Worm (Caenorhabditis elegans) whole organism, L4 larva: ENCODE data around the gene nspg-10.

Source experiments
- D1046.2 ChIP-seq: fragments of 200-800 bp; sonication (Bioruptor generic); IDR thresholded peaks from 2 replicates; pipeline ENCODE4 v1.3.6; 2022; ENCODE audit warnings: missing genetic modification characterization, missing compliant biosample characterization
- F49E8.2 ChIP-seq: sonication (generic microtip); optimal IDR thresholded peaks from 2 replicates; lab custom pipeline; 2016; ENCODE audit warnings: missing compliant biosample characterization, mild to moderate bottlenecking, missing genetic modification characterization, borderline replicate concordance
- T20F7.1 ChIP-seq: fragments of 200-800 bp; sonication (Bioruptor generic); optimal IDR thresholded peaks from 2 replicates; lab custom pipeline; 2018; ENCODE audit warnings: mild to moderate bottlenecking, missing genetic modification characterization, missing compliant biosample characterization
- Y48G9A.11 ChIP-seq: fragments of 200-800 bp; sonication (Bioruptor generic); IDR thresholded peaks from 2 replicates; pipeline ENCODE4 v1.3.6; 2022; ENCODE audit warnings: missing genetic modification reagents, missing genetic modification characterization, missing compliant biosample characterization
- Y75B8A.6 ChIP-seq: fragments of 200-800 bp; sonication (Bioruptor generic); IDR thresholded peaks from 2 replicates; pipeline ENCODE4 v1.3.6; 2022; ENCODE audit warnings: missing genetic modification reagents, missing genetic modification characterization, missing compliant biosample characterization
- ZK337.2 ChIP-seq: fragments of 200-800 bp; sonication (Bioruptor generic); IDR thresholded peaks from 2 replicates; pipeline ENCODE4 v1.3.6; 2022; ENCODE audit warnings: missing genetic modification reagents, missing genetic modification characterization, missing compliant biosample characterization
- aha-1 ChIP-seq: fragments of 150-350 bp; peaks from one replicate; lab custom pipeline; 2014; ENCODE audit warnings: missing biosample characterization, missing genetic modification characterization
- ama-1 ChIP-seq: fragments of 150-350 bp; optimal IDR thresholded peaks from 2 replicates; lab custom pipeline; 2014; ENCODE audit warnings: inconsistent platforms, mixed read lengths
- arid-1 ChIP-seq: fragments of 200-800 bp; sonication (Bioruptor generic); conservative IDR thresholded peaks from 2 replicates; pipeline ENCODE4 v1.3.6; 2022; ENCODE audit warnings: missing genetic modification reagents, missing genetic modification characterization, missing compliant biosample characterization
- ceh-62 ChIP-seq: sonication (generic microtip); optimal IDR thresholded peaks from 2 replicates; lab custom pipeline; 2017; ENCODE audit warnings: missing biosample characterization, missing genetic modification characterization
- daf-19 ChIP-seq: fragments of 200-800 bp; sonication (Bioruptor generic); conservative IDR thresholded peaks from 2 replicates; pipeline ENCODE4 v1.3.6; 2022; ENCODE audit warnings: missing genetic modification characterization, missing compliant biosample characterization
- daf-8 ChIP-seq: fragments of 200-800 bp; sonication (Bioruptor generic); IDR thresholded peaks from 2 replicates; pipeline ENCODE4 v1.3.6; 2022; ENCODE audit warnings: missing genetic modification characterization, missing compliant biosample characterization
- dmd-8 ChIP-seq: fragments of 200-800 bp; sonication (Bioruptor generic); IDR thresholded peaks from 2 replicates; pipeline ENCODE4 v1.3.6; 2022; ENCODE audit warnings: missing genetic modification characterization, missing compliant biosample characterization
- egl-43 ChIP-seq: fragments of 200-800 bp; sonication (Bioruptor generic); IDR thresholded peaks from 2 replicates; pipeline ENCODE4 v1.3.6; 2022; ENCODE audit warnings: missing genetic modification reagents, missing genetic modification characterization, missing compliant biosample characterization
- fkh-10 ChIP-seq: fragments of 150-350 bp; optimal IDR thresholded peaks from 2 replicates; lab custom pipeline; 2014; ENCODE audit warnings: missing biosample characterization, missing genetic modification reagents, missing genetic modification characterization
- hif-1 ChIP-seq, 2 experiments: sonication (generic microtip); optimal IDR thresholded peaks; 2 replicates each; lab custom pipeline; 2016 to 2017; ENCODE audit warnings: missing compliant biosample characterization in 2 of 2, missing genetic modification characterization in 2 of 2, missing genetic modification reagents in 2 of 2, missing genotype in 2 of 2, mild to moderate bottlenecking in 1 of 2
- hlh-11 ChIP-seq: fragments of 200-800 bp; sonication (Bioruptor generic); optimal IDR thresholded peaks from 2 replicates; lab custom pipeline; 2018; ENCODE audit warnings: mild to moderate bottlenecking, missing genetic modification characterization, missing compliant biosample characterization
- lin-15B ChIP-seq: fragments of 150-350 bp; sonication (generic microtip); optimal IDR thresholded peaks from 3 replicates; lab custom pipeline; 2014; ENCODE audit warnings: missing biosample characterization, missing genetic modification characterization
- lin-29 ChIP-seq: fragments of 200-800 bp; sonication (Bioruptor generic); IDR thresholded peaks from 2 replicates; pipeline ENCODE4 v1.3.6; 2022; ENCODE audit warnings: missing genetic modification reagents, missing genetic modification characterization, missing compliant biosample characterization
- lir-3 ChIP-seq: sonication (generic microtip); optimal IDR thresholded peaks from 2 replicates; lab custom pipeline; 2016; ENCODE audit warnings: mild to moderate bottlenecking, missing genetic modification characterization, missing compliant biosample characterization
- madf-5 ChIP-seq, 2 experiments: fragments of 200-800 bp; sonication (Bioruptor generic); IDR thresholded peaks; 2 replicates each; pipeline ENCODE4 v1.3.6; 2022; ENCODE audit warnings: missing compliant biosample characterization in 2 of 2, missing genetic modification characterization in 2 of 2
- mdl-1 ChIP-seq, 2 experiments: fragments of 150-350 bp in 1 of 2; sonication (generic microtip) in 1 of 2; optimal IDR thresholded peaks; 2 replicates each; lab custom pipeline; 2014 to 2017; ENCODE audit warnings: missing biosample characterization in 2 of 2, missing genetic modification characterization in 2 of 2
- mxl-3 ChIP-seq: fragments of 200-800 bp; sonication (Bioruptor generic); optimal IDR thresholded peaks from 2 replicates; lab custom pipeline; 2018; ENCODE audit warnings: mild to moderate bottlenecking, missing genetic modification characterization, missing compliant biosample characterization
- nhr-10 ChIP-seq: fragments of 150-350 bp; optimal IDR thresholded peaks from 2 replicates; lab custom pipeline; 2014; ENCODE audit warnings: missing biosample characterization, missing genetic modification characterization
- nhr-102 ChIP-seq: sonication (generic microtip); optimal IDR thresholded peaks from 2 replicates; lab custom pipeline; 2016; ENCODE audit warnings: mild to moderate bottlenecking, missing genetic modification characterization, moderate library complexity, missing compliant biosample characterization
- nhr-11 ChIP-seq: fragments of 150-350 bp; optimal IDR thresholded peaks from 2 replicates; lab custom pipeline; 2014; ENCODE audit warnings: missing biosample characterization, missing genetic modification characterization
- nhr-111 ChIP-seq: fragments of 200-800 bp; sonication (Bioruptor generic); optimal IDR thresholded peaks from 2 replicates; lab custom pipeline; 2018; ENCODE audit warnings: mild to moderate bottlenecking, missing genetic modification characterization, missing compliant biosample characterization
- nhr-25 ChIP-seq: sonication (generic microtip); optimal IDR thresholded peaks from 2 replicates; lab custom pipeline; 2017; ENCODE audit warnings: missing genetic modification characterization, mild to moderate bottlenecking, missing compliant biosample characterization, antibody characterized with exemption, moderate library complexity, borderline replicate concordance; ENCODE audit not compliant: insufficient read depth
- nhr-28 ChIP-seq: fragments of 150-350 bp; optimal IDR thresholded peaks from 2 replicates; lab custom pipeline; 2014; ENCODE audit warnings: missing biosample characterization, missing genetic modification characterization
- nhr-41 ChIP-seq: fragments of 200-800 bp; sonication (Bioruptor generic); IDR thresholded peaks from 2 replicates; pipeline ENCODE4 v1.3.6; 2022; ENCODE audit warnings: missing genetic modification reagents, missing genetic modification characterization, missing compliant biosample characterization
- nhr-42 ChIP-seq: fragments of 200-800 bp; sonication (Bioruptor generic); IDR thresholded peaks from 2 replicates; pipeline ENCODE4 v1.3.6; 2022; ENCODE audit warnings: missing genetic modification characterization, missing compliant biosample characterization
- nhr-48 ChIP-seq: sonication (generic microtip); optimal IDR thresholded peaks from 2 replicates; lab custom pipeline; 2016; ENCODE audit warnings: mild to moderate bottlenecking, missing genetic modification characterization, missing compliant biosample characterization
- php-3 ChIP-seq: fragments of 200-800 bp; sonication (Bioruptor generic); IDR thresholded peaks from 2 replicates; pipeline ENCODE4 v1.3.6; 2022; ENCODE audit warnings: missing genetic modification reagents, missing genetic modification characterization, missing compliant biosample characterization
- pqm-1 ChIP-seq: sonication (generic microtip); optimal IDR thresholded peaks from 2 replicates; lab custom pipeline; 2017; ENCODE audit warnings: missing biosample characterization, missing genetic modification characterization
- saeg-2 ChIP-seq: fragments of 200-800 bp; sonication (Bioruptor generic); IDR thresholded peaks from 2 replicates; pipeline ENCODE4 v1.3.6; 2022; ENCODE audit warnings: missing genetic modification reagents, missing genetic modification characterization, missing compliant biosample characterization
- vab-7 ChIP-seq: fragments of 200-800 bp; sonication (Bioruptor generic); IDR thresholded peaks from 2 replicates; pipeline ENCODE4 v1.3.6; 2022; ENCODE audit warnings: missing genetic modification reagents, missing genetic modification characterization, missing compliant biosample characterization
- zfp-2 ChIP-seq: sonication (generic microtip); optimal IDR thresholded peaks from 2 replicates; lab custom pipeline; 2016; ENCODE audit warnings: mild to moderate bottlenecking, missing genetic modification characterization, missing compliant biosample characterization
- zfp-3 ChIP-seq: fragments of 200-800 bp; sonication (Bioruptor generic); conservative IDR thresholded peaks from 2 replicates; pipeline ENCODE4 v1.3.6; 2022; ENCODE audit warnings: missing genetic modification reagents, missing genetic modification characterization, missing compliant biosample characterization
- ztf-11 ChIP-seq: fragments of 150-350 bp; optimal IDR thresholded peaks from 2 replicates; lab custom pipeline; 2014; ENCODE audit warnings: missing biosample characterization, missing genetic modification characterization
- ztf-7 ChIP-seq: fragments of 150-350 bp; optimal IDR thresholded peaks from 2 replicates; lab custom pipeline; 2014; ENCODE audit warnings: missing biosample characterization, missing genetic modification characterization

Gene nspg-10

DNA sequence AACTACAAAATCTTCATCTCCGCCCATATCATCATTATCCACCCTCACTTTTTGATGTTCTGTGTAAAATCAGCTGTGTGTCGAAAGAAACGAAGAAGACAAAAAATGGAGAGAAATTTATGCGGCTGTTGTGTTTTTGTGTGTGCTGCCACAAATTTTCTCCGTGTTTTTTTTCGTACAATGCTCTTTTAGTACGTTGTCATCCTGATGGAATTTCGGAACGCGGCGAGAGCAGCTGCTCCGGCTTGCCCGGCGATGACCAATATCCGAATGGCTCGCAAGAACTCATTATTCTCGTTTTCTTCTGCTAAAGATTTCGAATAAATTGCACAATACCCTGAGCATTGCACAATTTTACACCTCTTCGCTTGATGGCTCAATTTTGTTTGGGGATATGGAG is 33.8 kb downstream of the nspg-10 start:
- TF ChIP-seq Y75B8A.6 (GFP tag; lab: Robert Waterston, UW) (no peak), hlh-11 (tag; lab: Kevin White, UChicago) (peak; percentile 6), hif-1 (tag; optimal IDR thresholded peaks at IDR 0.05; lab: Kevin White, UChicago) (no peak), aha-1 (peak; percentile 76), ZK337.2 (GFP tag; lab: Robert Waterston, UW) (0 out of 2 replicates have a peak, but pooled peaks have one; percentile 28), nhr-28 (tag; lab: Kevin White, UChicago) (peak; percentile 41)

- peak; percentile 63 for TF ChIP-seq nhr-28 (tag; lab: Kevin White, UChicago)
- peak; percentile 56 for TF ChIP-seq nhr-25 (tag; lab: Kevin White, UChicago)
- no peak for TF ChIP-seq nhr-48 (tag; lab: Kevin White, UChicago)
These were observed 35.4 kb downstream of the nspg-10 start for ce11 chrIV:4640941-4641340.

DNA sequence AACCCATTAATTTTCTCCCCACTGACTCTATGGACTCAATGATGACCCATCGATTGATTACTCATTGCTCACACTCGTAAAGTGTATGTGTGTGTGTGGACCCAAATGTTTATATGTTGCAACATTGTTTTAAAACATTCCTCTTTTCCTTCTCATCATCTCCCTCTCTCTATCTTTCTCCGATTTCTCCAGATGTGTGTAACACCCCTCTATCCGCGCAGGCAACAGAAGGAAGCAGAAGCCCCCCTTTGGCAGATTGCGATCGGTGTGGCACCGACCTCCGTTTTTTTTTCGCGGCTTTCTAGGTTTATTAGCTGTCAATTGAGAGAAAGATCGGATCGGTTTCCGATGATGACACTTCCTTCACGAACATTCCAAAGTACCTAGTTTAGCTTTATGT is 38.0 kb downstream of the nspg-10 start:
- TF ChIP-seq ztf-7 (tag; lab: Kevin White, UChicago) = no peak
- TF ChIP-seq zfp-3 = no peak
- no peak for TF ChIP-seq dmd-8 (GFP tag; lab: Robert Waterston, UW)
- no peak for TF ChIP-seq vab-7
- no peak for TF ChIP-seq daf-8 (GFP tag; lab: Robert Waterston, UW)
- TF ChIP-seq ama-1 (lab: Kevin White, UChicago) = no peak
- no peak for TF ChIP-seq Y48G9A.11 (GFP tag; lab: Robert Waterston, UW)
- no peak for TF ChIP-seq lin-29
- no peak for TF ChIP-seq madf-5 (GFP tag; IDR thresholded peaks at IDR 0.05; lab: Robert Waterston, UW)
- no peak for TF ChIP-seq egl-43 (GFP tag; lab: Robert Waterston, UW)
- TF ChIP-seq aha-1 = no peak
- no peak for TF ChIP-seq nhr-41
- no peak for TF ChIP-seq nhr-102 (tag; lab: Kevin White, UChicago)
- no peak for TF ChIP-seq daf-19 (GFP tag; lab: Robert Waterston, UW)
- TF ChIP-seq lin-15B = no peak
- no peak for TF ChIP-seq pqm-1 (tag; lab: Kevin White, UChicago)
- TF ChIP-seq T20F7.1 (GFP tag; lab: Kevin White, UChicago) = no peak
- no peak for TF ChIP-seq mdl-1 (tag; optimal IDR thresholded peaks at IDR 0.05; lab: Kevin White, UChicago)
- TF ChIP-seq, all 104 proteins: peak for 0

DNA sequence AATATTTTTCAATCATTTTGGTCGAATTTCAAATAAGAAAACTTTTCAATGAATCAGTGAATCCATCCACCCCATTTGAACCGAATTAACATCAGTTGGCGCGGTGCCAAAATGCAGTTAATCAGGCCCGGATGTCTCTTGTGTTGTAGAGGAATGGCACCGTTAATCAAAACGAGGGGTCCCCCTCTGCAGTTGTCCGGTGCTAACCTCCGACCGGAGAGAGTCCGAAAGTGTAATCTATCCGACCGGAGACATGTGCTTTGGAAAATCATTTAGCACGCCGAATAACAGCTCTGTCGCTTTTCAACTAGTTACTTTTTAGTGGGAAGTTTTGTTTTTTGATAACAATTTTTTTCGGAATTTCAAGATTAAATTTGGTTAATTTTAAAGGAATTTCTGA is 39.7 kb downstream of the nspg-10 start:
- TF ChIP-seq F49E8.2 (tag; lab: Kevin White, UChicago) (no peak), aha-1 (peak; percentile 41), nhr-11 (tag; lab: Kevin White, UChicago) (no peak), saeg-2 (GFP tag; lab: Robert Waterston, UW) (no peak)

DNA sequence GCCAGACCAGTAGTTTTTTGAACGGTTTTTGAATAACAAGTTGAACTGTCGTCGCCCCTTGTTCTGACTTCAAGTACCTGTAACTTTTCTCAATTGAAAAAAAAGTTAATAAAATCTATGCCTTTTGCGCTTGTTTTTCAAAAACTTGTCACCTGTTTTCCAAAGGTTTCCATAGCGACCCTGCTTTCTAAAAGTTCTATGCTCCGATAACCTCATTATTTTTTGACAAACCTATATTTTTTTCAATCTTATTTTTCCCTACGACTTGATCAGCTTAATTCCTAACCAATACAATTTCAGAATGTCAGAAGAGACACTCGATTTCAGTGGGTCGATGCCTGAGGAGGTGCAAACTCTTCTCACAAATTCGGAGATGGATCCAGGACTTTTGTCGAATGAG is 41.8 kb downstream of the nspg-10 start, which contains the start of gene F29B9.8:
TSS of gene F29B9.8 (plus strand) at position 301 of the 400 bp plus-strand sequence.
- TF ChIP-seq ama-1 (lab: Kevin White, UChicago) (no peak), ceh-62 (tag; lab: Kevin White, UChicago) (no peak), pqm-1 (tag; lab: Kevin White, UChicago) (no peak), nhr-111 (GFP tag; lab: Kevin White, UChicago) (no peak), nhr-28 (tag; lab: Kevin White, UChicago) (no peak), nhr-10 (tag; lab: Kevin White, UChicago) (no peak), ZK337.2 (GFP tag; lab: Robert Waterston, UW) (no peak), ztf-11 (no peak), egl-43 (GFP tag; lab: Robert Waterston, UW) (no peak), arid-1 (no peak), fkh-10 (GFP tag; lab: Kevin White, UChicago) (no peak), php-3 (no peak), mxl-3 (GFP tag; lab: Kevin White, UChicago) (no peak), lir-3 (tag; lab: Kevin White, UChicago) (no peak), D1046.2 (GFP tag; lab: Robert Waterston, UW) (no peak), nhr-25 (tag; lab: Kevin White, UChicago) (no peak), nhr-42 (GFP tag; lab: Robert Waterston, UW) (no peak), zfp-2 (tag; lab: Kevin White, UChicago) (no peak)
